Worm (Caenorhabditis elegans): ENCODE results near the gene nhr-7.

DNA sequence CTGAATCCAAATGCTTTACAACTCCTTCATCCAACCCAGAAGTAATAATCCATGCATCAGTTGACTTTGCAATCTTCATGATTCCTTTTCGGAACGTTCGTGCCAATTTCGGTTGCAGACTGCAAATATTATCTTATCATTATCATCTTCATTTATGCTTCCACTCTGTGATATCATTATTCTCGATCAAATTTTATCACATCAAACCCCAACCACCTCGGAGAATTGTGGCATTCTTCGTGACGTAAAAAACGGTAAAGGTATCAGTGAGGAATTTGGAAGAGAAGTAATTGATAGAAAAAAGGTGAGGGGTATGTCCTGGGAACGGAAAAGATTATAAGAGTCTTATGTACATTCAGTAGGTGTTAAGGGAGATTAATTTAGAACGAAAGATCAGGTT lies 13.7 kb downstream of the nhr-7 start:
- TF ChIP-seq ama-1 (optimal IDR thresholded peaks at IDR 0.05) (no peak), ets-7 (tag; optimal IDR thresholded peaks at IDR 0.05) (no peak)

Data from whole organism, early embryonic.